Worm (Caenorhabditis elegans) whole organism, L4 larva: Measurements from ENCODE around the gene T05C12.15.

Experiments
- F26F4.8 ChIP-seq: fragments of 200-800 bp; sonication (Bioruptor generic); conservative IDR thresholded peaks from 2 replicates; pipeline ENCODE4 v1.3.6; 2022; ENCODE audit warnings: missing genetic modification characterization, missing compliant biosample characterization
- F49E8.2 ChIP-seq: sonication (generic microtip); optimal IDR thresholded peaks from 2 replicates; lab custom pipeline; 2016; ENCODE audit warnings: missing compliant biosample characterization, mild to moderate bottlenecking, missing genetic modification characterization, borderline replicate concordance
- Y105C5A.15 ChIP-seq: fragments of 200-800 bp; sonication (Bioruptor generic); IDR thresholded peaks from 2 replicates; pipeline ENCODE4 v1.3.6; 2022; ENCODE audit warnings: missing genetic modification characterization, missing compliant biosample characterization
- Y75B8A.6 ChIP-seq: fragments of 200-800 bp; sonication (Bioruptor generic); IDR thresholded peaks from 2 replicates; pipeline ENCODE4 v1.3.6; 2022; ENCODE audit warnings: missing genetic modification reagents, missing genetic modification characterization, missing compliant biosample characterization
- ZK337.2 ChIP-seq: fragments of 200-800 bp; sonication (Bioruptor generic); IDR thresholded peaks from 2 replicates; pipeline ENCODE4 v1.3.6; 2022; ENCODE audit warnings: missing genetic modification reagents, missing genetic modification characterization, missing compliant biosample characterization
- ZK546.5 ChIP-seq, 2 experiments: sonication (generic microtip); optimal IDR thresholded peaks; 2 replicates each; lab custom pipeline; 2017; ENCODE audit warnings: missing biosample characterization in 2 of 2, missing genetic modification characterization in 2 of 2
- aha-1 ChIP-seq: fragments of 150-350 bp; peaks from one replicate; lab custom pipeline; 2014; ENCODE audit warnings: missing biosample characterization, missing genetic modification characterization
- aly-2 ChIP-seq: sonication (generic microtip); optimal IDR thresholded peaks from 2 replicates; lab custom pipeline; 2018; ENCODE audit warnings: missing biosample characterization, missing genetic modification characterization
- ama-1 ChIP-seq: fragments of 150-350 bp; optimal IDR thresholded peaks from 2 replicates; lab custom pipeline; 2014; ENCODE audit warnings: inconsistent platforms, mixed read lengths
- ceh-32 ChIP-seq: sonication (generic microtip); optimal IDR thresholded peaks from 2 replicates; lab custom pipeline; 2016; ENCODE audit warnings: mild to moderate bottlenecking, missing genetic modification characterization, missing compliant biosample characterization; ENCODE audit not compliant: poor library complexity
- ceh-62 ChIP-seq: sonication (generic microtip); optimal IDR thresholded peaks from 2 replicates; lab custom pipeline; 2017; ENCODE audit warnings: missing biosample characterization, missing genetic modification characterization
- ces-1 ChIP-seq: fragments of 150-350 bp; sonication (generic microtip); optimal IDR thresholded peaks from 4 replicates; lab custom pipeline; 2014; ENCODE audit warnings: missing biosample characterization, missing genetic modification reagents, missing genetic modification characterization
- ctbp-1 ChIP-seq: fragments of 200-800 bp; sonication (Bioruptor generic); IDR thresholded peaks from 2 replicates; pipeline ENCODE4 v1.3.6; 2022; ENCODE audit warnings: missing genetic modification reagents, missing genetic modification characterization, missing compliant biosample characterization
- daf-8 ChIP-seq: fragments of 200-800 bp; sonication (Bioruptor generic); IDR thresholded peaks from 2 replicates; pipeline ENCODE4 v1.3.6; 2022; ENCODE audit warnings: missing genetic modification characterization, missing compliant biosample characterization
- dmd-6 ChIP-seq: fragments of 200-800 bp; sonication (Bioruptor generic); IDR thresholded peaks from 2 replicates; pipeline ENCODE4 v1.3.6; 2022; ENCODE audit warnings: missing genetic modification reagents, missing genetic modification characterization, missing compliant biosample characterization
- dmd-9 ChIP-seq: fragments of 200-800 bp; sonication (Bioruptor generic); IDR thresholded peaks from 2 replicates; pipeline ENCODE4 v1.3.6; 2022; ENCODE audit warnings: missing genetic modification reagents, missing genetic modification characterization, missing compliant biosample characterization
- dve-1 ChIP-seq: sonication (generic microtip); optimal IDR thresholded peaks from 2 replicates; lab custom pipeline; 2017; ENCODE audit warnings: antibody characterized with exemption, mild to moderate bottlenecking, missing genetic modification characterization, missing compliant biosample characterization; ENCODE audit not compliant: insufficient read depth
- fkh-10 ChIP-seq: fragments of 150-350 bp; optimal IDR thresholded peaks from 2 replicates; lab custom pipeline; 2014; ENCODE audit warnings: missing biosample characterization, missing genetic modification reagents, missing genetic modification characterization
- hlh-30 ChIP-seq: sonication (generic microtip); optimal IDR thresholded peaks from 2 replicates; lab custom pipeline; 2017; ENCODE audit warnings: antibody characterized with exemption, mild to moderate bottlenecking, missing genetic modification characterization, missing compliant biosample characterization; ENCODE audit not compliant: insufficient read depth
- hmg-1.1 ChIP-seq: fragments of 200-800 bp; sonication (Bioruptor generic); IDR thresholded peaks from 2 replicates; pipeline ENCODE4 v1.3.6; 2022; ENCODE audit warnings: missing genetic modification reagents, missing genetic modification characterization, missing compliant biosample characterization
- jun-1 ChIP-seq: fragments of 150-350 bp; optimal IDR thresholded peaks from 2 replicates; lab custom pipeline; 2014; ENCODE audit warnings: missing biosample characterization, missing genetic modification reagents, missing genetic modification characterization
- lin-29 ChIP-seq: fragments of 200-800 bp; sonication (Bioruptor generic); IDR thresholded peaks from 2 replicates; pipeline ENCODE4 v1.3.6; 2022; ENCODE audit warnings: missing genetic modification reagents, missing genetic modification characterization, missing compliant biosample characterization
- lin-38 ChIP-seq: fragments of 200-800 bp; sonication (Bioruptor generic); IDR thresholded peaks from 2 replicates; pipeline ENCODE4 v1.3.6; 2022; ENCODE audit warnings: missing genetic modification reagents, missing genetic modification characterization, missing compliant biosample characterization
- lin-39 ChIP-seq: fragments of 150-350 bp; optimal IDR thresholded peaks from 2 replicates; lab custom pipeline; 2014; ENCODE audit warnings: missing biosample characterization, missing genetic modification reagents, missing genetic modification characterization
- lir-3 ChIP-seq: sonication (generic microtip); optimal IDR thresholded peaks from 2 replicates; lab custom pipeline; 2016; ENCODE audit warnings: mild to moderate bottlenecking, missing genetic modification characterization, missing compliant biosample characterization
- mdl-1 ChIP-seq, 2 experiments: fragments of 150-350 bp in 1 of 2; sonication (generic microtip) in 1 of 2; optimal IDR thresholded peaks; 2 replicates each; lab custom pipeline; 2014 to 2017; ENCODE audit warnings: missing biosample characterization in 2 of 2, missing genetic modification characterization in 2 of 2
- mxl-2 ChIP-seq: fragments of 200-800 bp; sonication (Bioruptor generic); conservative IDR thresholded peaks from 2 replicates; pipeline ENCODE4 v1.3.6; 2022; ENCODE audit warnings: missing genetic modification reagents, missing genetic modification characterization, missing compliant biosample characterization
- mxl-3 ChIP-seq: fragments of 200-800 bp; sonication (Bioruptor generic); optimal IDR thresholded peaks from 2 replicates; lab custom pipeline; 2018; ENCODE audit warnings: mild to moderate bottlenecking, missing genetic modification characterization, missing compliant biosample characterization
- nhr-102 ChIP-seq: sonication (generic microtip); optimal IDR thresholded peaks from 2 replicates; lab custom pipeline; 2016; ENCODE audit warnings: mild to moderate bottlenecking, missing genetic modification characterization, moderate library complexity, missing compliant biosample characterization
- nhr-111 ChIP-seq: fragments of 200-800 bp; sonication (Bioruptor generic); optimal IDR thresholded peaks from 2 replicates; lab custom pipeline; 2018; ENCODE audit warnings: mild to moderate bottlenecking, missing genetic modification characterization, missing compliant biosample characterization
- nhr-41 ChIP-seq: fragments of 200-800 bp; sonication (Bioruptor generic); IDR thresholded peaks from 2 replicates; pipeline ENCODE4 v1.3.6; 2022; ENCODE audit warnings: missing genetic modification reagents, missing genetic modification characterization, missing compliant biosample characterization
- nhr-6 ChIP-seq: fragments of 150-350 bp; optimal IDR thresholded peaks from 2 replicates; lab custom pipeline; 2014; ENCODE audit warnings: missing biosample characterization, missing genetic modification characterization
- spr-1 ChIP-seq: sonication (generic microtip); optimal IDR thresholded peaks from 2 replicates; lab custom pipeline; 2016; ENCODE audit warnings: mild to moderate bottlenecking, missing genetic modification characterization, missing compliant biosample characterization
- tra-1 ChIP-seq: fragments of 200-800 bp; sonication (Bioruptor generic); IDR thresholded peaks from 2 replicates; pipeline ENCODE4 v1.3.6; 2022; ENCODE audit warnings: missing genetic modification reagents, missing genetic modification characterization, missing compliant biosample characterization
- unc-62 ChIP-seq, 3 experiments: fragments of 150-350 bp in 1 of 3; sonication (generic microtip); optimal IDR thresholded peaks in 2 of 3; peaks in 1 of 3; 1 replicate in 1 of 3; 2 replicates in 2 of 3; lab custom pipeline; 2014 to 2017; ENCODE audit warnings: missing biosample characterization in 3 of 3, missing genetic modification characterization in 3 of 3, missing genetic modification reagents in 3 of 3, missing genotype in 1 of 3
- zfp-3 ChIP-seq: fragments of 200-800 bp; sonication (Bioruptor generic); conservative IDR thresholded peaks from 2 replicates; pipeline ENCODE4 v1.3.6; 2022; ENCODE audit warnings: missing genetic modification reagents, missing genetic modification characterization, missing compliant biosample characterization
- ztf-11 ChIP-seq: fragments of 150-350 bp; optimal IDR thresholded peaks from 2 replicates; lab custom pipeline; 2014; ENCODE audit warnings: missing biosample characterization, missing genetic modification characterization

The T05C12.15 gene

ce11 chrII:8209476-8209875 lies 40.1 kb downstream of the T05C12.15 start, which contains the start of gene M110.8:
TSS of gene M110.8 (minus strand) at chrII:8209576.
- TF ChIP-seq zfp-3 (GFP tag; lab: Robert Waterston, UW) = no peak
- TF ChIP-seq jun-1 (tag; lab: Kevin White, UChicago) = no peak
- TF ChIP-seq lir-3 (tag; lab: Kevin White, UChicago) = no peak
- TF ChIP-seq tra-1 (GFP tag; lab: Robert Waterston, UW) = no peak
- no peak for TF ChIP-seq daf-8
- TF ChIP-seq nhr-6 = no peak
- TF ChIP-seq ceh-32 (tag; lab: Kevin White, UChicago) = no peak
- TF ChIP-seq lin-39 (tag; lab: Kevin White, UChicago) = no peak
- no peak for TF ChIP-seq nhr-111 (GFP tag; lab: Kevin White, UChicago)
- TF ChIP-seq spr-1 (tag; lab: Kevin White, UChicago) = no peak
- TF ChIP-seq hlh-30 = no peak
- TF ChIP-seq nhr-41 (GFP tag; lab: Robert Waterston, UW) = no peak
- no peak for TF ChIP-seq mxl-2
- TF ChIP-seq aly-2 (tag; lab: Kevin White, UChicago) = no peak
- no peak for TF ChIP-seq nhr-102 (tag; lab: Kevin White, UChicago)
- no peak for TF ChIP-seq dve-1 (tag; lab: Kevin White, UChicago)
- TF ChIP-seq dmd-6 = no peak
- no peak for TF ChIP-seq ztf-11 (tag; lab: Kevin White, UChicago)
- TF ChIP-seq ceh-62 (tag; lab: Kevin White, UChicago) = no peak
- TF ChIP-seq lin-29 (GFP tag; lab: Robert Waterston, UW) = no peak

- TF ChIP-seq nhr-41 (GFP tag; lab: Robert Waterston, UW) (no peak), ZK546.5 (tag; optimal IDR thresholded peaks at IDR 0.05; lab: Kevin White, UChicago) (no peak), ces-1 (GFP tag; lab: Kevin White, UChicago) (no peak), hmg-1.1 (GFP tag; lab: Robert Waterston, UW) (no peak), nhr-6 (no peak), ctbp-1 (GFP tag; lab: Robert Waterston, UW) (no peak), dmd-6 (no peak), fkh-10 (GFP tag; lab: Kevin White, UChicago) (no peak)
Observed at ce11 chrII:8212680-8213079, 43.3 kb downstream of the T05C12.15 start, which contains the start of gene twk-3. TSS of gene twk-3 (minus strand) at chrII:8212780.

ce11 chrII:8214367-8214766 lies 45.0 kb downstream of the T05C12.15 start, which contains the start of gene M110.10:
TSS of gene M110.10 (minus strand) at chrII:8214467.
- TF ChIP-seq F26F4.8 (GFP tag; lab: Robert Waterston, UW) (no peak), hlh-30 (no peak), unc-62 (GFP tag; optimal IDR thresholded peaks at IDR 0.05 in 1 of 2; lab: Kevin White, UChicago) (peak in 1 of 2 experiments; percentile 71), unc-62 (tag; optimal IDR thresholded peaks at IDR 0.05; lab: Kevin White, UChicago) (no peak), F49E8.2 (tag; lab: Kevin White, UChicago) (no peak), lir-3 (tag; lab: Kevin White, UChicago) (no peak), ztf-11 (tag; lab: Kevin White, UChicago) (no peak), Y75B8A.6 (GFP tag; lab: Robert Waterston, UW) (no peak), dmd-6 (no peak), aha-1 (tag; lab: Kevin White, UChicago) (peak; percentile 6), Y105C5A.15 (no peak), ZK337.2 (GFP tag; lab: Robert Waterston, UW) (no peak), ama-1 (no peak), lin-38 (GFP tag; lab: Robert Waterston, UW) (no peak), mdl-1 (tag; optimal IDR thresholded peaks at IDR 0.05; lab: Kevin White, UChicago) (no peak), fkh-10 (GFP tag; lab: Kevin White, UChicago) (no peak), dmd-9 (no peak), spr-1 (tag; lab: Kevin White, UChicago) (no peak), mxl-3 (no peak)
